Worm (Caenorhabditis elegans) whole organism, L4 larva: ENCODE results near the gene C05C10.7.

Experiments
- mdl-1 ChIP-seq, 2 experiments: fragments of 150-350 bp in 1 of 2; sonication (generic microtip) in 1 of 2; optimal IDR thresholded peaks; 2 replicates each; lab custom pipeline; 2014 to 2017; ENCODE audit warnings: missing biosample characterization in 2 of 2, missing genetic modification characterization in 2 of 2
- nhr-11 ChIP-seq: fragments of 150-350 bp; optimal IDR thresholded peaks from 2 replicates; lab custom pipeline; 2014; ENCODE audit warnings: missing biosample characterization, missing genetic modification characterization
- nhr-25 ChIP-seq: sonication (generic microtip); optimal IDR thresholded peaks from 2 replicates; lab custom pipeline; 2017; ENCODE audit warnings: missing genetic modification characterization, mild to moderate bottlenecking, missing compliant biosample characterization, antibody characterized with exemption, moderate library complexity, borderline replicate concordance; ENCODE audit not compliant: insufficient read depth
- snpc-4 ChIP-seq: fragments of 150-350 bp; optimal IDR thresholded peaks from 2 replicates; lab custom pipeline; 2014; ENCODE audit warnings: missing biosample characterization, missing genetic modification characterization
- tag-97 ChIP-seq: fragments of 200-800 bp; sonication (Bioruptor generic); IDR thresholded peaks from 2 replicates; pipeline ENCODE4 v1.3.6; 2022; ENCODE audit warnings: missing genetic modification characterization, missing compliant biosample characterization
- unc-130 ChIP-seq: sonication (generic microtip); optimal IDR thresholded peaks from 2 replicates; lab custom pipeline; 2016; ENCODE audit warnings: missing genetic modification reagents, missing genetic modification characterization, missing compliant biosample characterization

DNA sequence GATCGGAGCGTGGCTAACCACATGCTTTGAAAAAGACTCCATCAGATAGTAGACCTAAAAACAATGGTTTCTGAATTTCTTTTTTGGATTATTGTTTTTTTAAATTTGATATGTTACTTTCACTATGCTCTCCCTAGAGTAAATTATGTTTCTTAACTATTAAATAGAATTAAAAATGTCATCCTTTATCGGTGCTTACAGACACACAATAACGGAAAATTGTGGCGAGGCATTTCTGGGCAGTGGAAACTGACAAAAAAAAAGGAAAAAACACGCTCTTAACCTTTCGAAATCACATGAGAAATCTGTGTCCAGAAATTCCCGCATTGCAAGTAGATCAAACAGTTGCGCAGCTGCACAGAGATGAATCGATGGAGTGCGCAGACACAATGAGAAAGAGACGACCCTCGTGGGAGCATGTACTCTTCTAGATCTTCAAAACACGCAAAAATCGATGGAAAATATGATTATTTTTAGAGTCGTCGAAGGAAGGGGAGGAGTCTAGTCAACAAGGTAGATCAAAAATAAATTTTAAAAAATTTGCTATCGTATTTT lies 41.4 kb upstream of the C05C10.7 start, which contains the start of gene ZK892.6:
- TF ChIP-seq mdl-1 (tag; optimal IDR thresholded peaks at IDR 0.05; lab: Kevin White, UChicago) (no peak), nhr-11 (tag; lab: Kevin White, UChicago) (no peak), snpc-4 (tag; lab: Kevin White, UChicago) (no peak), unc-130 (GFP tag; lab: Kevin White, UChicago) (no peak), nhr-25 (tag; lab: Kevin White, UChicago) (no peak), tag-97 (GFP tag; lab: Robert Waterston, UW) (no peak)
